Worm (Caenorhabditis elegans): ENCODE results near the gene msp-33.

The msp-33 gene

ce11 chrII:4856113-4856512 lies 36.4 kb downstream of the msp-33 start:
- TF ChIP-seq elt-1 (tag; optimal IDR thresholded peaks at IDR 0.05) (peak; percentile 90), zag-1 (tag; optimal IDR thresholded peaks at IDR 0.05) (no peak), ceh-28 (tag; optimal IDR thresholded peaks at IDR 0.05) (no peak), nhr-28 (tag; optimal IDR thresholded peaks at IDR 0.05) (no peak), sea-2 (GFP tag; optimal IDR thresholded peaks at IDR 0.05) (no peak), lin-39 (tag; optimal IDR thresholded peaks at IDR 0.05) (no peak), unc-62 (GFP tag; optimal IDR thresholded peaks at IDR 0.05) (no peak), lsy-12 (tag; optimal IDR thresholded peaks at IDR 0.05) (no peak), fkh-10 (GFP tag; optimal IDR thresholded peaks at IDR 0.05) (no peak), pqm-1 (tag; optimal IDR thresholded peaks at IDR 0.05) (no peak), snpc-4 (tag; optimal IDR thresholded peaks at IDR 0.05) (no peak), nhr-77 (tag; optimal IDR thresholded peaks at IDR 0.05) (no peak), nhr-67 (tag; optimal IDR thresholded peaks at IDR 0.05) (no peak), nhr-23 (tag; optimal IDR thresholded peaks at IDR 0.05) (peak; percentile 40), elt-2 (tag; optimal IDR thresholded peaks at IDR 0.05) (peak; percentile 36), mml-1 (tag; optimal IDR thresholded peaks at IDR 0.05) (no peak), nhr-11 (tag; optimal IDR thresholded peaks at IDR 0.05) (no peak), nhr-76 (tag; optimal IDR thresholded peaks at IDR 0.05) (no peak), hmg-11 (tag; optimal IDR thresholded peaks at IDR 0.05) (no peak), pha-4 (tag; optimal IDR thresholded peaks at IDR 0.05) (peak; percentile 1), ztf-4 (tag; optimal IDR thresholded peaks at IDR 0.05) (no peak), nhr-25 (tag; optimal IDR thresholded peaks at IDR 0.05) (peak; percentile 54), unc-39 (tag; optimal IDR thresholded peaks at IDR 0.05) (no peak), jun-1 (tag; optimal IDR thresholded peaks at IDR 0.05) (peak; percentile 10), daf-12 (tag; optimal IDR thresholded peaks at IDR 0.05) (no peak)

ce11 chrII:4855489-4855888 lies 37.0 kb downstream of the msp-33 start:
- TF ChIP-seq mdl-1 (tag; optimal IDR thresholded peaks at IDR 0.05) (no peak), snpc-4 (tag; optimal IDR thresholded peaks at IDR 0.05) (peak; percentile 7), fos-1 (tag; optimal IDR thresholded peaks at IDR 0.05) (no peak), jun-1 (tag; optimal IDR thresholded peaks at IDR 0.05) (no peak), ceh-82 (tag; optimal IDR thresholded peaks at IDR 0.05) (no peak), nhr-23 (tag; optimal IDR thresholded peaks at IDR 0.05) (no peak), nfya-1 (tag; optimal IDR thresholded peaks at IDR 0.05; ENCODE audit: insufficient read depth) (peak; percentile 41), lin-15B (tag; optimal IDR thresholded peaks at IDR 0.05) (peak; percentile 2), fkh-2 (tag; optimal IDR thresholded peaks at IDR 0.05) (no peak)

- TF ChIP-seq tbx-2 (tag; optimal IDR thresholded peaks at IDR 0.05) (no peak), elt-2 (tag; optimal IDR thresholded peaks at IDR 0.05) (no peak), nhr-11 (tag; optimal IDR thresholded peaks at IDR 0.05) (no peak), zag-1 (tag; optimal IDR thresholded peaks at IDR 0.05) (no peak), fos-1 (tag; optimal IDR thresholded peaks at IDR 0.05) (no peak), mml-1 (tag; optimal IDR thresholded peaks at IDR 0.05) (no peak), elt-1 (tag; optimal IDR thresholded peaks at IDR 0.05) (no peak), ceh-16 (tag; optimal IDR thresholded peaks at IDR 0.05) (no peak), mdl-1 (tag; optimal IDR thresholded peaks at IDR 0.05) (no peak), lin-39 (tag; optimal IDR thresholded peaks at IDR 0.05) (no peak)
Measured at ce11 chrII:4854761-4855160, 37.7 kb downstream of the msp-33 start.

ce11 chrII:4851594-4852106 lies 40.8 kb downstream of the msp-33 start, which contains the start of gene dnj-9:
Gene dnj-9, plus strand, starts transcription at chrII:4852056.
- TF ChIP-seq hmg-11 (tag; optimal IDR thresholded peaks at IDR 0.05) (peak; percentile 75), pqm-1 (tag; optimal IDR thresholded peaks at IDR 0.05) (peak; percentile 39), ceh-82 (tag; optimal IDR thresholded peaks at IDR 0.05) (peak; percentile 31), lsy-12 (tag; optimal IDR thresholded peaks at IDR 0.05) (peak; percentile 93), daf-12 (tag; optimal IDR thresholded peaks at IDR 0.05) (peak; percentile 17), ztf-4 (tag; optimal IDR thresholded peaks at IDR 0.05) (peak; percentile 63), R02D3.7 (tag; optimal IDR thresholded peaks at IDR 0.05) (peak; percentile 86), sea-2 (GFP tag; optimal IDR thresholded peaks at IDR 0.05) (no peak), unc-62 (GFP tag; optimal IDR thresholded peaks at IDR 0.05) (peak; percentile 40), egl-27 (tag; optimal IDR thresholded peaks at IDR 0.05) (peak; percentile 0), ceh-28 (tag; optimal IDR thresholded peaks at IDR 0.05) (peak; percentile 84), fos-1 (tag; optimal IDR thresholded peaks at IDR 0.05) (peak; percentile 29), ceh-9 (tag; optimal IDR thresholded peaks at IDR 0.05) (no peak), elt-2 (tag; optimal IDR thresholded peaks at IDR 0.05) (peak; percentile 91), nhr-28 (tag; optimal IDR thresholded peaks at IDR 0.05) (no peak), snpc-4 (tag; optimal IDR thresholded peaks at IDR 0.05) (peak; percentile 92), nhr-23 (tag; optimal IDR thresholded peaks at IDR 0.05) (peak; percentile 99), unc-39 (tag; optimal IDR thresholded peaks at IDR 0.05) (no peak), eor-1 (tag; optimal IDR thresholded peaks at IDR 0.05) (peak in 1 of 2 experiments; percentile 1), mml-1 (tag; optimal IDR thresholded peaks at IDR 0.05) (no peak), fkh-10 (GFP tag; optimal IDR thresholded peaks at IDR 0.05) (peak; percentile 77), ZK546.5 (tag; optimal IDR thresholded peaks at IDR 0.05) (peak; percentile 48), fkh-2 (tag; optimal IDR thresholded peaks at IDR 0.05) (no peak), elt-3 (tag; optimal IDR thresholded peaks at IDR 0.05) (no peak), aly-2 (tag; optimal IDR thresholded peaks at IDR 0.05) (no peak), ztf-11 (tag; optimal IDR thresholded peaks at IDR 0.05) (no peak), nhr-25 (tag; optimal IDR thresholded peaks at IDR 0.05) (peak; percentile 93), tbx-2 (tag; optimal IDR thresholded peaks at IDR 0.05) (peak; percentile 94), nhr-43 (tag; optimal IDR thresholded peaks at IDR 0.05; ENCODE audit: poor library complexity, severe bottlenecking) (peak; percentile 95), elt-1 (tag; optimal IDR thresholded peaks at IDR 0.05) (peak; percentile 74), egl-5 (tag; optimal IDR thresholded peaks at IDR 0.05) (peak; percentile 84), nhr-67 (tag; optimal IDR thresholded peaks at IDR 0.05) (no peak), nhr-77 (tag; optimal IDR thresholded peaks at IDR 0.05) (peak; percentile 29)
